Fruit fly (Drosophila melanogaster) whole organism: ENCODE results near the gene mTerf5.

ENCODE experiments used
- CG8478 ChIP-seq: fragments of >200 bp; optimal IDR thresholded peaks from 2 replicates; lab custom pipeline; 2018; ENCODE audit warnings: inconsistent platforms
- Dll ChIP-seq: fragments of >200 bp; optimal IDR thresholded peaks from 2 replicates; lab custom pipeline; 2017
- EcR ChIP-seq, 2 experiments: fragments of >200 bp; optimal IDR thresholded peaks; 2 replicates each; lab custom pipeline; 2017; ENCODE audit warnings: missing biosample characterization in 2 of 2, missing genetic modification characterization in 2 of 2, missing genetic modification reagents in 2 of 2
- pan ChIP-seq: fragments of >200 bp; optimal IDR thresholded peaks from 2 replicates; lab custom pipeline; 2017
- usp ChIP-seq: fragments of >200 bp; optimal IDR thresholded peaks from 2 replicates; lab custom pipeline; 2017; ENCODE audit warnings: missing biosample characterization, missing genetic modification characterization, mixed read lengths

dm6 chr3R:18215900-18216299 is 7.6 kb downstream of the mTerf5 start, which contains the start of gene CG14314:
- TF ChIP-seq CG8478 (lab: Kevin White, UChicago) = no peak
- no peak for TF ChIP-seq Dll (lab: Kevin White, UChicago)
- TF ChIP-seq usp (GFP tag; lab: Kevin White, UChicago) = no peak
- TF ChIP-seq pan (lab: Kevin White, UChicago) = no peak
- no peak for TF ChIP-seq EcR (GFP tag; optimal IDR thresholded peaks at IDR 0.05; lab: Kevin White, UChicago)
